Fruit fly (Drosophila melanogaster): ENCODE measurements around the gene Smr.

DNA sequence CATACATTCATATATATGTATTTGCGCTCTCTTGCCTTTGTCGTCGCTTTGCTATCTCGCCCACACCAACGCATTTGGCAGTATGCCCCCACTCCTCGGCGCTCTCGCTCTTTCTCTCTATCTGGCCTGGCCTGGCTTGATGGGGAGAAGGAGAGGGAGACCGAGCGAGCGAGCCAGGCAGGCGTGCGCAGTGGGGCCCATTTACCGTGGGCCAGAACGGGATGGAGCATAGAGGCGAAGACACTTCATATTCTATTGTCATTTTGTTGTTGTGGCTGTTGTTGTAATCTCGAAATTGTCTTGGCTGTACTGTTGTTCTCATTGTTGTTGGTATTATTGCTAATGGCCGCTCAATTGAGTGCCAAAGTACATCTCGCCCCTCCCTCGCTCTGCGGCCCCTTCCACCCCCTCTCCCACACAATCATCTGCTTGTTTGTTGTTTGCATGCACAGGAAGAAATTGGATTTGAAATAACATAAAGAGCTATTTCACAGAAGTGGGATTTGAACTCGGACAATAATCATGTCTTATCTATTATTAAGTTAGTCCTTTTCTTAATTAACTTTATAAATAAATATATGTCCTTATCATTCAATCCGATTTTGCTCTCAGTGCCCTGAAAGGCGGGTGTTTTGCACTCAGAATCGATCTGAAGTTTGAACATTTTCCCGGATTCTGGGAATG is 77.2 kb downstream of the Smr start:
- TF ChIP-seq CG12605 (GFP tag; IDR thresholded peaks at IDR 0.05) (peak; percentile 92), Pif1A (GFP tag; optimal IDR thresholded peaks at IDR 0.05) (peak; percentile 69), CG32121 (GFP tag; IDR thresholded peaks at IDR 0.05) (peak; percentile 92), CG8159 (tag; optimal IDR thresholded peaks at IDR 0.05) (peak; percentile 89), D1 (tag; optimal IDR thresholded peaks at IDR 0.05) (peak; percentile 58), CG4496 (GFP tag; IDR thresholded peaks at IDR 0.05) (peak; percentile 96), CG13204 (GFP tag; optimal IDR thresholded peaks at IDR 0.05) (peak; percentile 62), gl (tag; optimal IDR thresholded peaks at IDR 0.05) (peak; percentile 72)
